Fruit fly (Drosophila melanogaster) whole organism, embryonic: ENCODE data around the gene CG2652.

Experiments
- CG10147 ChIP-seq: fragments of 200-800 bp; sonication (Bioruptor generic); optimal IDR thresholded peaks from 2 replicates; lab custom pipeline; 2019; ENCODE audit warnings: missing biosample characterization, mild to moderate bottlenecking, missing genetic modification characterization, moderate library complexity
- CG10462 ChIP-seq: fragments of 200-800 bp; sonication (Bioruptor generic); optimal IDR thresholded peaks from 2 replicates; lab custom pipeline; 2016; ENCODE audit warnings: missing biosample characterization, missing genetic modification characterization
- CG10543 ChIP-seq: fragments of 200-800 bp; sonication (Bioruptor generic); optimal IDR thresholded peaks from 3 replicates; lab custom pipeline; 2017; ENCODE audit warnings: missing biosample characterization, mild to moderate bottlenecking, missing genetic modification characterization, moderate library complexity
- CG10654 ChIP-seq: fragments of 200-800 bp; sonication (Bioruptor generic); optimal IDR thresholded peaks from 2 replicates; lab custom pipeline; 2016; ENCODE audit warnings: missing biosample characterization, missing genetic modification characterization
- CG10979 ChIP-seq: fragments of 200-800 bp; sonication (Bioruptor generic); optimal IDR thresholded peaks from 2 replicates; lab custom pipeline; 2018; ENCODE audit warnings: missing biosample characterization, mild to moderate bottlenecking, missing genetic modification characterization, moderate library complexity
- CG12155 ChIP-seq: fragments of 200-800 bp; sonication (Bioruptor generic); optimal IDR thresholded peaks from 3 replicates; lab custom pipeline; 2016; ENCODE audit warnings: missing biosample characterization, missing genetic modification characterization
- CG13775 ChIP-seq: fragments of 200-800 bp; sonication (Bioruptor generic); optimal IDR thresholded peaks from 3 replicates; lab custom pipeline; 2017; ENCODE audit warnings: missing biosample characterization, mild to moderate bottlenecking, missing genetic modification characterization
- CG13894 ChIP-seq: fragments of 200-800 bp; sonication (Bioruptor generic); optimal IDR thresholded peaks from 3 replicates; lab custom pipeline; 2018; ENCODE audit warnings: missing biosample characterization, mild to moderate bottlenecking, missing genetic modification characterization, moderate library complexity
- CG14014 ChIP-seq: fragments of 200-800 bp; sonication (Bioruptor generic); IDR thresholded peaks from 2 replicates; pipeline ENCODE4 v1.3.6; 2022; ENCODE audit warnings: missing biosample characterization, missing genetic modification characterization
- CG17186 ChIP-seq: fragments of 200-800 bp; sonication (Bioruptor generic); optimal IDR thresholded peaks from 3 replicates; lab custom pipeline; 2017; ENCODE audit warnings: missing biosample characterization, missing genetic modification reagents, missing genetic modification characterization
- CG17385 ChIP-seq: fragments of 200-800 bp; sonication (Bioruptor generic); optimal IDR thresholded peaks from 3 replicates; lab custom pipeline; 2018; ENCODE audit warnings: missing biosample characterization, mild to moderate bottlenecking, missing genetic modification characterization
- CG17612 ChIP-seq: fragments of 200-800 bp; sonication (Bioruptor generic); IDR thresholded peaks from 2 replicates; pipeline ENCODE4 v1.3.6; 2022; ENCODE audit warnings: missing biosample characterization, missing genetic modification characterization
- CG18262 ChIP-seq: fragments of 200-800 bp; optimal IDR thresholded peaks from 3 replicates; lab custom pipeline; 2019; ENCODE audit warnings: missing biosample characterization, mild to moderate bottlenecking, missing genetic modification characterization, moderate library complexity
- CG18619 ChIP-seq: fragments of 200-800 bp; sonication (Bioruptor generic); optimal IDR thresholded peaks from 3 replicates; lab custom pipeline; 2017; ENCODE audit warnings: missing biosample characterization, mild to moderate bottlenecking, missing genetic modification characterization
- CG2116 ChIP-seq: fragments of 200-800 bp; sonication (Bioruptor generic); optimal IDR thresholded peaks from 3 replicates; lab custom pipeline; 2018; ENCODE audit warnings: missing biosample characterization, mild to moderate bottlenecking, missing genetic modification characterization
- CG2875 ChIP-seq: fragments of 200-800 bp; sonication (Bioruptor generic); optimal IDR thresholded peaks from 2 replicates; lab custom pipeline; 2017; ENCODE audit warnings: missing biosample characterization, mild to moderate bottlenecking, missing genetic modification characterization, missing genetic modification reagents
- CG30431 ChIP-seq: fragments of 200-800 bp; sonication (Bioruptor generic); optimal IDR thresholded peaks from 2 replicates; lab custom pipeline; 2017; ENCODE audit warnings: missing biosample characterization, missing genetic modification characterization
- CG34224 ChIP-seq: fragments of 200-800 bp; sonication (Bioruptor generic); IDR thresholded peaks from 3 replicates; pipeline ENCODE4 v1.3.6; 2022; ENCODE audit warnings: missing biosample characterization, missing genetic modification characterization; ENCODE audit not compliant: partially characterized antibody
- CG7357 ChIP-seq: fragments of 200-800 bp; sonication (Bioruptor generic); IDR thresholded peaks from 3 replicates; pipeline ENCODE4 v1.3.6; 2022; ENCODE audit warnings: missing biosample characterization, missing genetic modification characterization
- CG7928 ChIP-seq: fragments of 200-800 bp; sonication (Bioruptor generic); optimal IDR thresholded peaks from 2 replicates; lab custom pipeline; 2017; ENCODE audit warnings: missing biosample characterization, mild to moderate bottlenecking, missing genetic modification characterization
- CG7963 ChIP-seq: fragments of 200-800 bp; sonication (Bioruptor generic); IDR thresholded peaks from 3 replicates; pipeline ENCODE4 v1.3.6; 2022; ENCODE audit warnings: missing biosample characterization, missing genetic modification characterization; ENCODE audit not compliant: partially characterized antibody
- Camta ChIP-seq: fragments of 200-800 bp; sonication (Bioruptor generic); optimal IDR thresholded peaks from 2 replicates; lab custom pipeline; 2016; ENCODE audit warnings: missing biosample characterization, missing genetic modification characterization
- CoRest ChIP-seq: fragments of 200-800 bp; sonication (Bioruptor generic); optimal IDR thresholded peaks from 3 replicates; lab custom pipeline; 2018; ENCODE audit warnings: missing biosample characterization, mild to moderate bottlenecking, missing genetic modification characterization, moderate library complexity
- CrebB ChIP-seq: fragments of 200-800 bp; sonication (Bioruptor generic); optimal IDR thresholded peaks from 3 replicates; lab custom pipeline; 2018; ENCODE audit warnings: missing biosample characterization, mild to moderate bottlenecking, missing genetic modification characterization
- Dip3 ChIP-seq: fragments of 200-800 bp; sonication (Bioruptor generic); optimal IDR thresholded peaks from 3 replicates; lab custom pipeline; 2016; ENCODE audit warnings: missing biosample characterization, missing genetic modification characterization
- ERR ChIP-seq: fragments of 200-800 bp; sonication (Bioruptor generic); optimal IDR thresholded peaks from 2 replicates; lab custom pipeline; 2016; ENCODE audit warnings: missing biosample characterization, missing genetic modification characterization
- GATAe ChIP-seq: fragments of 200-800 bp; sonication (Bioruptor generic); conservative IDR thresholded peaks from 2 replicates; pipeline ENCODE4 v1.3.6; 2022; ENCODE audit warnings: missing biosample characterization, missing genetic modification characterization
- HmgD ChIP-seq: fragments of 200-800 bp; sonication (Bioruptor generic); optimal IDR thresholded peaks from 3 replicates; lab custom pipeline; 2016; ENCODE audit warnings: missing biosample characterization, missing genetic modification characterization
- Hr39 ChIP-seq: fragments of >200 bp; optimal IDR thresholded peaks from 2 replicates; lab custom pipeline; 2017
- Lhr ChIP-seq: fragments of 200-800 bp; sonication (Bioruptor generic); optimal IDR thresholded peaks from 3 replicates; lab custom pipeline; 2017; ENCODE audit warnings: mild to moderate bottlenecking, missing biosample characterization, missing genetic modification reagents, missing genetic modification characterization
- MBD-R2 ChIP-seq: fragments of 200-800 bp; sonication (Bioruptor generic); IDR thresholded peaks from 2 replicates; pipeline ENCODE4 v1.3.6; 2022; ENCODE audit warnings: missing biosample characterization, missing genetic modification characterization
- NK7.1 ChIP-seq: fragments of 200-800 bp; sonication (Bioruptor generic); optimal IDR thresholded peaks from 3 replicates; lab custom pipeline; 2016; ENCODE audit warnings: missing biosample characterization, missing genetic modification characterization
- Side ChIP-seq: fragments of 200-800 bp; sonication (Bioruptor generic); optimal IDR thresholded peaks from 2 replicates; lab custom pipeline; 2016; ENCODE audit warnings: missing biosample characterization, missing genetic modification characterization
- ac ChIP-seq: fragments of 200-800 bp; sonication (Bioruptor generic); optimal IDR thresholded peaks from 3 replicates; lab custom pipeline; 2017; ENCODE audit warnings: missing biosample characterization, mild to moderate bottlenecking, missing genetic modification characterization
- al ChIP-seq: fragments of 200-800 bp; sonication (Bioruptor generic); IDR thresholded peaks from 2 replicates; pipeline ENCODE4 v1.3.6; 2022; ENCODE audit warnings: missing biosample characterization, missing genetic modification characterization
- ash1 ChIP-seq: fragments of 200-800 bp; sonication (Bioruptor generic); optimal IDR thresholded peaks from 2 replicates; lab custom pipeline; 2018; ENCODE audit warnings: missing biosample characterization, mild to moderate bottlenecking, missing genetic modification characterization
- fru ChIP-seq: fragments of >200 bp; optimal IDR thresholded peaks from 2 replicates; lab custom pipeline; 2017
- hbn ChIP-seq: fragments of 200-800 bp; sonication (Bioruptor generic); IDR thresholded peaks from 2 replicates; pipeline ENCODE4 v1.3.6; 2022; ENCODE audit warnings: missing biosample characterization, missing genetic modification characterization; ENCODE audit not compliant: partially characterized antibody
- insv ChIP-seq, 2 experiments: fragments of 200-800 bp; sonication (Bioruptor generic); optimal IDR thresholded peaks; 3 replicates each; lab custom pipeline; 2016 to 2018; ENCODE audit warnings: missing biosample characterization in 2 of 2, missing genetic modification characterization in 2 of 2
- ken ChIP-seq: fragments of 200-800 bp; sonication (Bioruptor generic); IDR thresholded peaks from 3 replicates; pipeline ENCODE4 v1.3.6; 2022; ENCODE audit warnings: missing biosample characterization, missing genetic modification characterization
- lilli ChIP-seq: fragments of 200-800 bp; sonication (Bioruptor generic); optimal IDR thresholded peaks from 3 replicates; lab custom pipeline; 2016; ENCODE audit warnings: missing biosample characterization, missing genetic modification characterization
- pb ChIP-seq: fragments of 200-800 bp; sonication (Bioruptor generic); optimal IDR thresholded peaks from 3 replicates; lab custom pipeline; 2016; ENCODE audit warnings: missing biosample characterization, missing genetic modification characterization
- pum ChIP-seq: fragments of 200-800 bp; sonication (Bioruptor generic); optimal IDR thresholded peaks from 2 replicates; lab custom pipeline; 2016; ENCODE audit warnings: missing biosample characterization, missing genetic modification characterization
- pzg ChIP-seq: fragments of 200-800 bp; sonication (Bioruptor generic); optimal IDR thresholded peaks from 3 replicates; lab custom pipeline; 2018; ENCODE audit warnings: missing biosample characterization, mild to moderate bottlenecking, missing genetic modification characterization, moderate library complexity
- rib ChIP-seq: fragments of 200-800 bp; sonication (Bioruptor generic); IDR thresholded peaks from 2 replicates; pipeline ENCODE4 v1.3.6; 2022; ENCODE audit warnings: missing biosample characterization, missing genetic modification characterization
- seq ChIP-seq: fragments of 200-800 bp; sonication (Bioruptor generic); IDR thresholded peaks from 2 replicates; pipeline ENCODE4 v1.3.6; 2022; ENCODE audit warnings: missing biosample characterization, missing genetic modification characterization
- so ChIP-seq: fragments of 200-800 bp; sonication (Bioruptor generic); IDR thresholded peaks from 3 replicates; pipeline ENCODE4 v1.3.6; 2022; ENCODE audit warnings: missing biosample characterization, missing genetic modification characterization
- sob ChIP-seq: fragments of 200-800 bp; sonication (Bioruptor generic); IDR thresholded peaks from 2 replicates; pipeline ENCODE4 v1.3.6; 2022; ENCODE audit warnings: missing biosample characterization, missing genetic modification characterization
- stc ChIP-seq: fragments of 200-800 bp; sonication (Bioruptor generic); IDR thresholded peaks from 2 replicates; pipeline ENCODE4 v1.3.6; 2022; ENCODE audit warnings: missing biosample characterization, missing genetic modification characterization
- tap ChIP-seq: fragments of 200-800 bp; optimal IDR thresholded peaks from 3 replicates; lab custom pipeline; 2019; ENCODE audit warnings: missing biosample characterization, mild to moderate bottlenecking, missing genetic modification characterization, moderate library complexity
- twi ChIP-seq: fragments of 200-800 bp; optimal IDR thresholded peaks from 2 replicates; lab custom pipeline; 2019; ENCODE audit warnings: missing biosample characterization, mild to moderate bottlenecking, missing genetic modification characterization, moderate library complexity
- zfh1 ChIP-seq: fragments of 200-800 bp; sonication (Bioruptor generic); IDR thresholded peaks from 3 replicates; pipeline ENCODE4 v1.3.6; 2022; ENCODE audit warnings: missing biosample characterization, missing genetic modification characterization

The CG2652 gene

DNA sequence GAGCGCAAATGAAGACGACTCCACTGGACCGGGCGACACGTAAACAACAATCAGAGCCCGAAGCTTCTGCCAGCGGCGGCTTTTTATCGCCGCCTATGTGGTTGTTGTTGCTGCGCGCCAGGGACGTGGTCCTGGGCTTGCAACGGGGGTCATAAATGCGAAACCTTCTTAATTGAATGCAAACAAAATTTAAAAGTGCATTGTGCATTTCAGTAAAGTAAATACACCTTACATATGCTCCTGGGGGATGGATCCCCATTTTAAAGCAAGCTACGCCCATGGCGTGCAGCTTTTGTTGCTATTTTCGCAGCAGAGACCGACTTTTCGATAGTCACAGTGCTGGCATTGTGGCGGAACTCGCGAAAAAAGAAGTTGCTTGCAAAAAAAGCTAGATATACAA lies 21.0 kb upstream of the CG2652 start, which contains the start of gene Ugalt (continued):
- TF ChIP-seq seq (GFP tag; lab: Robert Waterston, UW) (peak; percentile 100), pb (GFP tag; lab: Kevin White, UChicago) (peak; percentile 100), pum (peak; percentile 100), Hr39 (lab: Kevin White, UChicago) (no peak), CG10543 (GFP tag; lab: Kevin White, UChicago) (peak; percentile 100), CG18619 (GFP tag; lab: Kevin White, UChicago) (peak; percentile 100), pzg (peak; percentile 89), ken (peak; percentile 100), HmgD (GFP tag; lab: Kevin White, UChicago) (peak; percentile 100), CG10654 (GFP tag; lab: Kevin White, UChicago) (peak; percentile 100), CG17385 (GFP tag; lab: Kevin White, UChicago) (peak; percentile 100), CG30431 (GFP tag; lab: Kevin White, UChicago) (peak; percentile 100), CG17612 (GFP tag; lab: Robert Waterston, UW) (peak; percentile 100), CG7357 (peak; percentile 100), CG2116 (peak; percentile 95), CG34224 (no peak), CoRest (tag; lab: Kevin White, UChicago) (peak; percentile 100), CG12155 (GFP tag; lab: Kevin White, UChicago) (peak; percentile 100), Camta (peak; percentile 100), al (GFP tag; lab: Robert Waterston, UW) (peak; percentile 100), CG13775 (GFP tag; lab: Kevin White, UChicago) (peak; percentile 100), Side (peak; percentile 100), CG17186 (GFP tag; lab: Kevin White, UChicago) (peak; percentile 98), CG13894 (tag; lab: Kevin White, UChicago) (peak; percentile 100), zfh1 (GFP tag; lab: Robert Waterston, UW) (peak; percentile 100), CG7928 (GFP tag; lab: Kevin White, UChicago) (peak; percentile 96), sob (GFP tag; lab: Robert Waterston, UW) (peak; percentile 100), CG10147 (GFP tag; lab: Kevin White, UChicago) (peak; percentile 100), CG10979 (tag; lab: Kevin White, UChicago) (peak; percentile 100), stc (GFP tag; lab: Robert Waterston, UW) (peak; percentile 100), MBD-R2 (GFP tag; lab: Robert Waterston, UW) (peak; percentile 100), fru (lab: Kevin White, UChicago) (no peak), tap (tag; lab: Kevin White, UChicago) (peak; percentile 100), GATAe (peak; percentile 100), Lhr (GFP tag; lab: Kevin White, UChicago) (peak; percentile 100), twi (peak; percentile 100), ERR (GFP tag; lab: Kevin White, UChicago) (peak; percentile 100), ac (GFP tag; lab: Kevin White, UChicago) (peak; percentile 99), Dip3 (GFP tag; lab: Kevin White, UChicago) (peak; percentile 100), lilli (GFP tag; lab: Kevin White, UChicago) (peak; percentile 100), ash1 (GFP tag; lab: Kevin White, UChicago) (peak; percentile 100), NK7.1 (GFP tag; lab: Kevin White, UChicago) (peak; percentile 100), CG14014 (peak; percentile 100), CG18262 (tag; lab: Kevin White, UChicago) (peak; percentile 100), insv (GFP tag; optimal IDR thresholded peaks at IDR 0.05; lab: Kevin White, UChicago) (peak; percentile 86 to 93), hbn (no peak), rib (GFP tag; lab: Robert Waterston, UW) (peak; percentile 100), CG2875 (GFP tag; lab: Kevin White, UChicago) (peak; percentile 100), CrebB (tag; lab: Kevin White, UChicago) (peak; percentile 100), CG7963 (GFP tag; lab: Robert Waterston, UW) (no peak), CG10462 (GFP tag; lab: Kevin White, UChicago) (peak; percentile 100), so (GFP tag; lab: Robert Waterston, UW) (peak; percentile 100)
